Fruit fly (Drosophila melanogaster) whole organism, pupa: ENCODE results near the gene ebd2.
A peak's percentile ranks its signal among the peaks of the same experiment; 100 is the strongest.

Experiments
- CG10348 ChIP-seq: fragments of 200-800 bp; sonication (Bioruptor generic); IDR thresholded peaks from 2 replicates; pipeline ENCODE4 v1.3.6; 2022; ENCODE audit warnings: missing biosample characterization, missing genetic modification characterization
- CG12605 ChIP-seq: fragments of 200-800 bp; sonication (Bioruptor generic); IDR thresholded peaks from 2 replicates; pipeline ENCODE4 v1.3.6; 2022; ENCODE audit warnings: missing biosample characterization, missing genetic modification characterization
- CG13204 ChIP-seq: fragments of 200-800 bp; sonication (Bioruptor generic); optimal IDR thresholded peaks from 2 replicates; lab custom pipeline; 2018; ENCODE audit warnings: missing biosample characterization, mild to moderate bottlenecking, missing genetic modification characterization, moderate library complexity
- CG14655 ChIP-seq: fragments of 200-800 bp; sonication (Bioruptor generic); optimal IDR thresholded peaks from 3 replicates; lab custom pipeline; 2017; ENCODE audit warnings: mild to moderate bottlenecking, missing biosample characterization, missing genetic modification reagents, missing genetic modification characterization
- CG15710 ChIP-seq: fragments of 200-800 bp; sonication (Bioruptor generic); optimal IDR thresholded peaks from 2 replicates; lab custom pipeline; 2018; ENCODE audit warnings: missing biosample characterization, mild to moderate bottlenecking, missing genetic modification characterization, moderate library complexity
- CG17806 ChIP-seq: fragments of 200-800 bp; sonication (Bioruptor generic); optimal IDR thresholded peaks from 2 replicates; lab custom pipeline; 2018; ENCODE audit warnings: missing biosample characterization, mild to moderate bottlenecking, missing genetic modification characterization, moderate library complexity
- CG32121 ChIP-seq: fragments of 200-800 bp; sonication (Bioruptor generic); IDR thresholded peaks from 2 replicates; pipeline ENCODE4 v1.3.6; 2022; ENCODE audit warnings: missing biosample characterization, missing genetic modification characterization
- CG34367 ChIP-seq: fragments of 200-800 bp; sonication (Bioruptor generic); optimal IDR thresholded peaks from 2 replicates; lab custom pipeline; 2018; ENCODE audit warnings: missing biosample characterization, mild to moderate bottlenecking, missing genetic modification characterization
- CG4496 ChIP-seq: fragments of 200-800 bp; sonication (Bioruptor generic); IDR thresholded peaks from 3 replicates; pipeline ENCODE4 v1.3.6; 2022; ENCODE audit warnings: missing biosample characterization, missing genetic modification characterization
- CG8159 ChIP-seq: fragments of 200-800 bp; sonication (Bioruptor generic); optimal IDR thresholded peaks from 3 replicates; lab custom pipeline; 2018; ENCODE audit warnings: missing biosample characterization, mild to moderate bottlenecking, missing genetic modification characterization, moderate library complexity
- CG8301 ChIP-seq: fragments of 200-800 bp; sonication (Bioruptor generic); optimal IDR thresholded peaks from 2 replicates; lab custom pipeline; 2018; ENCODE audit warnings: missing biosample characterization, mild to moderate bottlenecking, missing genetic modification characterization
- CG9948 ChIP-seq: fragments of 200-800 bp; sonication (Bioruptor generic); optimal IDR thresholded peaks from 2 replicates; lab custom pipeline; 2018; ENCODE audit warnings: missing biosample characterization, mild to moderate bottlenecking, missing genetic modification characterization, moderate library complexity
- D1 ChIP-seq: fragments of 200-800 bp; sonication (Bioruptor generic); optimal IDR thresholded peaks from 2 replicates; lab custom pipeline; 2018; ENCODE audit warnings: missing biosample characterization, mild to moderate bottlenecking, missing genetic modification characterization, moderate library complexity
- EcR ChIP-seq: fragments of 200-800 bp; sonication (Bioruptor generic); optimal IDR thresholded peaks from 3 replicates; lab custom pipeline; 2019; ENCODE audit warnings: missing biosample characterization, missing genetic modification characterization, mild to moderate bottlenecking, moderate library complexity, missing genetic modification reagents
- Ets98B ChIP-seq: fragments of 200-800 bp; sonication (Bioruptor generic); IDR thresholded peaks from 2 replicates; pipeline ENCODE4 v1.3.6; 2022; ENCODE audit warnings: missing biosample characterization, missing genetic modification characterization
- Pif1A ChIP-seq: fragments of 200-800 bp; sonication (Bioruptor generic); optimal IDR thresholded peaks from 3 replicates; lab custom pipeline; 2016; ENCODE audit warnings: missing biosample characterization, missing genetic modification characterization
- Pif1B ChIP-seq: fragments of 200-800 bp; sonication (Bioruptor generic); optimal IDR thresholded peaks from 3 replicates; lab custom pipeline; 2016; ENCODE audit warnings: missing biosample characterization, missing genetic modification characterization
- Snoo ChIP-seq: fragments of 200-800 bp; sonication (Bioruptor generic); optimal IDR thresholded peaks from 3 replicates; lab custom pipeline; 2017; ENCODE audit warnings: missing biosample characterization, mild to moderate bottlenecking, missing genetic modification characterization, inconsistent platforms
- fd96Ca ChIP-seq: fragments of 200-800 bp; sonication (Bioruptor generic); IDR thresholded peaks from 3 replicates; pipeline ENCODE4 v1.3.6; 2022; ENCODE audit warnings: missing biosample characterization, missing genetic modification characterization
- gl ChIP-seq: fragments of 200-800 bp; sonication (Bioruptor generic); optimal IDR thresholded peaks from 2 replicates; lab custom pipeline; 2018; ENCODE audit warnings: missing biosample characterization, mild to moderate bottlenecking, missing genetic modification characterization
- rn ChIP-seq: fragments of 200-800 bp; sonication (Bioruptor generic); IDR thresholded peaks from 2 replicates; pipeline ENCODE4 v1.3.6; 2022; ENCODE audit warnings: missing biosample characterization, missing genetic modification characterization

The ebd2 gene

dm6 chr3L:21363926-21364537 is 14.9 kb upstream of the ebd2 start:
- TF ChIP-seq Pif1B (GFP tag; lab: Kevin White, UChicago) (peak; percentile 33), CG8159 (tag; lab: Kevin White, UChicago) (no peak), Ets98B (GFP tag; lab: Robert Waterston, UW) (peak; percentile 83; the same call in 1 of the 2 replicates), CG15710 (tag; lab: Kevin White, UChicago) (no peak), CG17806 (no peak), Snoo (tag; lab: Kevin White, UChicago) (no peak), D1 (tag; lab: Kevin White, UChicago) (peak; percentile 20), CG10348 (GFP tag; lab: Robert Waterston, UW) (no peak), Pif1A (GFP tag; lab: Kevin White, UChicago) (peak; percentile 83), gl (tag; lab: Kevin White, UChicago) (no peak), rn (GFP tag; lab: Robert Waterston, UW) (peak; percentile 55), CG13204 (no peak), CG12605 (GFP tag; lab: Robert Waterston, UW) (no peak; the same call in 1 of the 2 replicates), CG4496 (GFP tag; lab: Robert Waterston, UW) (peak; percentile 86), fd96Ca (peak; percentile 84), CG8301 (tag; lab: Kevin White, UChicago) (no peak), CG34367 (tag; lab: Kevin White, UChicago) (no peak), CG14655 (GFP tag; lab: Kevin White, UChicago) (peak; percentile 8), CG32121 (GFP tag; lab: Robert Waterston, UW) (peak; percentile 79), EcR (GFP tag; lab: Kevin White, UChicago) (no peak), CG9948 (tag; lab: Kevin White, UChicago) (no peak)

- TF ChIP-seq CG9948 (tag; lab: Kevin White, UChicago) = no peak
- TF ChIP-seq Snoo (tag; lab: Kevin White, UChicago) = no peak
- no peak for TF ChIP-seq CG8159 (tag; lab: Kevin White, UChicago)
- no peak for TF ChIP-seq gl (tag; lab: Kevin White, UChicago)
- no peak for TF ChIP-seq CG15710 (tag; lab: Kevin White, UChicago)
- no peak for TF ChIP-seq rn (GFP tag; lab: Robert Waterston, UW)
- TF ChIP-seq fd96Ca = no peak
- TF ChIP-seq Ets98B (GFP tag; lab: Robert Waterston, UW) = no peak
- no peak for TF ChIP-seq CG17806
- TF ChIP-seq CG8301 (tag; lab: Kevin White, UChicago) = no peak
- TF ChIP-seq EcR (GFP tag; lab: Kevin White, UChicago) = no peak
- TF ChIP-seq CG34367 (tag; lab: Kevin White, UChicago) = no peak
- TF ChIP-seq CG4496 (GFP tag; lab: Robert Waterston, UW) = no peak
- no peak for TF ChIP-seq CG12605 (GFP tag; lab: Robert Waterston, UW)
- no peak for TF ChIP-seq CG14655 (GFP tag; lab: Kevin White, UChicago)
- TF ChIP-seq D1 (tag; lab: Kevin White, UChicago) = no peak
- TF ChIP-seq CG10348 (GFP tag; lab: Robert Waterston, UW) = no peak
- TF ChIP-seq Pif1B (GFP tag; lab: Kevin White, UChicago) = no peak
These were observed 10.8 kb upstream of the ebd2 start, which contains the start of gene CG32440 for dm6 chr3L:21359879-21360278. Gene CG32440, plus strand, starts transcription at chr3L:21360179.

- TF ChIP-seq gl (tag; lab: Kevin White, UChicago) (no peak), CG32121 (GFP tag; lab: Robert Waterston, UW) (no peak), CG15710 (tag; lab: Kevin White, UChicago) (no peak), CG13204 (no peak), CG34367 (tag; lab: Kevin White, UChicago) (no peak), fd96Ca (no peak), CG10348 (GFP tag; lab: Robert Waterston, UW) (no peak), CG17806 (no peak), CG8159 (tag; lab: Kevin White, UChicago) (no peak)
These were observed 8.3 kb upstream of the ebd2 start, which contains the start of gene CG32437 for dm6 chr3L:21357383-21357782. Gene CG32437, plus strand, starts transcription at chr3L:21357683.

- TF ChIP-seq CG12605 (GFP tag; lab: Robert Waterston, UW) = no peak
- TF ChIP-seq CG15710 (tag; lab: Kevin White, UChicago) = no peak
- TF ChIP-seq CG13204 = no peak
- no peak for TF ChIP-seq Pif1B (GFP tag; lab: Kevin White, UChicago)
- no peak for TF ChIP-seq CG10348 (GFP tag; lab: Robert Waterston, UW)
- no peak for TF ChIP-seq CG8159 (tag; lab: Kevin White, UChicago)
- TF ChIP-seq CG32121 (GFP tag; lab: Robert Waterston, UW) = no peak
- no peak for TF ChIP-seq rn (GFP tag; lab: Robert Waterston, UW)
- TF ChIP-seq fd96Ca = no peak
- TF ChIP-seq CG9948 (tag; lab: Kevin White, UChicago) = no peak
- TF ChIP-seq gl (tag; lab: Kevin White, UChicago) = no peak
- TF ChIP-seq D1 (tag; lab: Kevin White, UChicago) = no peak
- TF ChIP-seq CG17806 = no peak
- no peak for TF ChIP-seq CG34367 (tag; lab: Kevin White, UChicago)
- TF ChIP-seq CG8301 (tag; lab: Kevin White, UChicago) = no peak
- no peak for TF ChIP-seq Ets98B (GFP tag; lab: Robert Waterston, UW)
- TF ChIP-seq Snoo (tag; lab: Kevin White, UChicago) = no peak
These were observed 7.3 kb upstream of the ebd2 start, which contains the start of gene CG12971 for dm6 chr3L:21356395-21356794. Gene CG12971, minus strand, starts transcription at chr3L:21356495.

DNA sequence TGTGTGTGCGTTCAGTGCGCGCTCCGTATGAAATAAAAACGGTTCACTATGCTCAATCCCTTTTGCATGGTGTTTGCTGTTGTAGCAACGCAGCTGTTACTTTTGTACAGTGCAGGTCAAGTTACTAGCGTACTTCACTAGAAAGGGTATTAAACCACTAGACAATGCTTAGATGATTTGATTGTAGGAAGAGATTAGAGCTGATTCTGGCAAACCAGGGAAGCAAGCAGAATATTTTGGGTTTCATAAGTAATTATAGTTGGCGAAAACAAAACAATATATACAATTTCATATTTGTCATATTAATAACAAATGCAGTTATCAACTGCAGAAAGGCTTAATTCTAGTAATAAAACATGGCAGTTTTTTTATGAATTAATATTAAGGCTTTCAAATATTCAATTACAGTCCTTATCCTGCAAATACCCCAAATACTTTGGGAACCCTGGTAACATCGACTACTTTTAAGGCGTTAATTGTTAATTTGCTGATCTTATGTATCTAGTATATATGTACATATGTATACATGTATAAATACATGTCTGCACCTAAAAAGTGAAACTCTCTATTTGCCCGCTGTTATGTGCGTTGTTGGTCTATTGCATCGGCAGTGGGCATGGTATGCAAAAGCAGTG is 1.8 kb downstream of the ebd2 start:
- TF ChIP-seq CG14655 (GFP tag; lab: Kevin White, UChicago) (peak; percentile 75), Pif1B (GFP tag; lab: Kevin White, UChicago) (peak; percentile 36), CG32121 (GFP tag; lab: Robert Waterston, UW) (peak; percentile 47), Ets98B (GFP tag; lab: Robert Waterston, UW) (peak; percentile 21; the same call in 1 of the 2 replicates), rn (GFP tag; lab: Robert Waterston, UW) (no peak), fd96Ca (peak; percentile 25; the same call in 1 of the 3 replicates), Snoo (tag; lab: Kevin White, UChicago) (peak; percentile 20), CG34367 (tag; lab: Kevin White, UChicago) (peak; percentile 56), CG15710 (tag; lab: Kevin White, UChicago) (peak; percentile 57), EcR (GFP tag; lab: Kevin White, UChicago) (no peak), CG4496 (GFP tag; lab: Robert Waterston, UW) (peak; percentile 57; the same call in 2 of the 3 replicates), CG10348 (GFP tag; lab: Robert Waterston, UW) (no peak), D1 (tag; lab: Kevin White, UChicago) (no peak), CG8159 (tag; lab: Kevin White, UChicago) (peak; percentile 74), CG9948 (tag; lab: Kevin White, UChicago) (peak; percentile 44), CG8301 (tag; lab: Kevin White, UChicago) (peak; percentile 62), CG12605 (GFP tag; lab: Robert Waterston, UW) (no peak), gl (tag; lab: Kevin White, UChicago) (no peak), CG17806 (peak; percentile 57), Pif1A (GFP tag; lab: Kevin White, UChicago) (peak; percentile 64), CG13204 (no peak)
